Fruit fly (Drosophila melanogaster) whole organism, embryonic: ENCODE measurements around the gene bi.

ENCODE experiments used
- Asciz ChIP-seq: fragments of 200-800 bp; sonication (Bioruptor generic); optimal IDR thresholded peaks from 2 replicates; lab custom pipeline; 2017; ENCODE audit warnings: missing biosample characterization, mild to moderate bottlenecking, missing genetic modification characterization, missing genetic modification reagents
- Bgb ChIP-seq: fragments of 200-800 bp; sonication (Bioruptor generic); IDR thresholded peaks from 2 replicates; pipeline ENCODE4 v1.3.6; 2022; ENCODE audit warnings: missing biosample characterization, missing genetic modification characterization; ENCODE audit not compliant: partially characterized antibody
- CG11093 ChIP-seq: fragments of 200-800 bp; sonication (Bioruptor generic); IDR thresholded peaks from 3 replicates; pipeline ENCODE4 v1.3.6; 2022; ENCODE audit warnings: missing biosample characterization, missing genetic modification characterization
- CG11504 ChIP-seq: fragments of 200-800 bp; sonication (Bioruptor generic); optimal IDR thresholded peaks from 3 replicates; lab custom pipeline; 2019; ENCODE audit warnings: missing biosample characterization, mild to moderate bottlenecking, missing genetic modification characterization, moderate library complexity
- CG12299 ChIP-seq: fragments of 200-800 bp; sonication (Bioruptor generic); optimal IDR thresholded peaks from 2 replicates; lab custom pipeline; 2018; ENCODE audit warnings: missing biosample characterization, mild to moderate bottlenecking, missing genetic modification characterization
- CG1233 ChIP-seq: fragments of 200-800 bp; sonication (Bioruptor generic); optimal IDR thresholded peaks from 4 replicates; lab custom pipeline; 2018; ENCODE audit warnings: missing biosample characterization, mild to moderate bottlenecking, missing genetic modification characterization
- CG13296 ChIP-seq: fragments of 200-800 bp; sonication (Bioruptor generic); optimal IDR thresholded peaks from 3 replicates; lab custom pipeline; 2018; ENCODE audit warnings: missing biosample characterization, mild to moderate bottlenecking, missing genetic modification characterization
- CG1602 ChIP-seq: fragments of 200-800 bp; sonication (Bioruptor generic); optimal IDR thresholded peaks from 3 replicates; lab custom pipeline; 2016; ENCODE audit warnings: missing biosample characterization, missing genetic modification characterization
- CG16863 ChIP-seq: fragments of 200-800 bp; sonication (Bioruptor generic); optimal IDR thresholded peaks from 3 replicates; lab custom pipeline; 2016; ENCODE audit warnings: missing biosample characterization, missing genetic modification characterization
- CG17912 ChIP-seq: fragments of 200-800 bp; sonication (Bioruptor generic); optimal IDR thresholded peaks from 2 replicates; lab custom pipeline; 2018; ENCODE audit warnings: missing biosample characterization, mild to moderate bottlenecking, missing genetic modification characterization
- CG2712 ChIP-seq: fragments of 200-800 bp; optimal IDR thresholded peaks from 3 replicates; lab custom pipeline; 2019; ENCODE audit warnings: missing biosample characterization, mild to moderate bottlenecking, missing genetic modification characterization, moderate library complexity
- CG31224 ChIP-seq: fragments of 200-800 bp; sonication (Bioruptor generic); IDR thresholded peaks from 2 replicates; pipeline ENCODE4 v1.3.6; 2022; ENCODE audit warnings: missing biosample characterization, missing genetic modification characterization
- CG3995 ChIP-seq: fragments of 200-800 bp; sonication (Bioruptor generic); optimal IDR thresholded peaks from 3 replicates; lab custom pipeline; 2016; ENCODE audit warnings: missing biosample characterization, missing genetic modification characterization
- CG42726 ChIP-seq: fragments of 200-800 bp; sonication (Bioruptor generic); IDR thresholded peaks from 2 replicates; pipeline ENCODE4 v1.3.6; 2022; ENCODE audit warnings: missing biosample characterization, missing genetic modification characterization; ENCODE audit not compliant: partially characterized antibody
- CG7357 ChIP-seq: fragments of 200-800 bp; sonication (Bioruptor generic); IDR thresholded peaks from 3 replicates; pipeline ENCODE4 v1.3.6; 2022; ENCODE audit warnings: missing biosample characterization, missing genetic modification characterization
- CG7745 ChIP-seq: fragments of 200-800 bp; sonication (Bioruptor generic); optimal IDR thresholded peaks from 2 replicates; lab custom pipeline; 2018; ENCODE audit warnings: missing biosample characterization, mild to moderate bottlenecking, missing genetic modification characterization, moderate library complexity
- CG8478 ChIP-seq: fragments of >200 bp; optimal IDR thresholded peaks from 2 replicates; lab custom pipeline; 2018
- CG8765 ChIP-seq: fragments of 200-800 bp; sonication (Bioruptor generic); IDR thresholded peaks from 2 replicates; pipeline ENCODE4 v1.3.6; 2022; ENCODE audit warnings: missing biosample characterization, missing genetic modification characterization
- CG9609 ChIP-seq: fragments of 200-800 bp; sonication (Bioruptor generic); optimal IDR thresholded peaks from 3 replicates; lab custom pipeline; 2016; ENCODE audit warnings: missing biosample characterization, missing genetic modification characterization
- CG9727 ChIP-seq: fragments of 200-800 bp; sonication (Bioruptor generic); optimal IDR thresholded peaks from 3 replicates; lab custom pipeline; 2017; ENCODE audit warnings: missing biosample characterization, mild to moderate bottlenecking, missing genetic modification characterization
- CTCF ChIP-seq: fragments of 200-800 bp; sonication (Bioruptor generic); optimal IDR thresholded peaks from 2 replicates; lab custom pipeline; 2017; ENCODE audit warnings: missing biosample characterization, mild to moderate bottlenecking, missing genetic modification characterization, moderate library complexity
- Hey ChIP-seq: fragments of 200-800 bp; sonication (Bioruptor generic); optimal IDR thresholded peaks from 3 replicates; lab custom pipeline; 2018; ENCODE audit warnings: missing biosample characterization, mild to moderate bottlenecking, missing genetic modification characterization
- HmgD ChIP-seq: fragments of 200-800 bp; sonication (Bioruptor generic); optimal IDR thresholded peaks from 3 replicates; lab custom pipeline; 2016; ENCODE audit warnings: missing biosample characterization, missing genetic modification characterization
- Hmr ChIP-seq: fragments of 200-800 bp; sonication (Bioruptor generic); optimal IDR thresholded peaks from 3 replicates; lab custom pipeline; 2017; ENCODE audit warnings: mild to moderate bottlenecking, missing biosample characterization, missing genetic modification reagents, missing genetic modification characterization
- Hr39 ChIP-seq: fragments of >200 bp; optimal IDR thresholded peaks from 2 replicates; lab custom pipeline; 2017
- Hr78 ChIP-seq, 2 experiments: fragments of 200-800 bp in 1 of 2; fragments of >200 bp in 1 of 2; sonication (Bioruptor generic) in 1 of 2; optimal IDR thresholded peaks; 2 replicates each; lab custom pipeline; 2017 to 2019; ENCODE audit warnings: missing biosample characterization in 2 of 2, missing genetic modification characterization in 2 of 2, mild to moderate bottlenecking in 1 of 2, moderate library complexity in 1 of 2
- Jarid2 ChIP-seq: fragments of 200-800 bp; sonication (Bioruptor generic); optimal IDR thresholded peaks from 3 replicates; lab custom pipeline; 2017; ENCODE audit warnings: mild to moderate bottlenecking, missing biosample characterization, missing genetic modification reagents, missing genetic modification characterization
- Med ChIP-seq: fragments of 200-800 bp; sonication (Bioruptor generic); peaks from one replicate; lab custom pipeline; 2016; ENCODE audit warnings: missing biosample characterization, missing genetic modification characterization, mild to moderate bottlenecking, inconsistent platforms, moderate library complexity
- Meics ChIP-seq: fragments of 200-800 bp; sonication (Bioruptor generic); optimal IDR thresholded peaks from 2 replicates; lab custom pipeline; 2017; ENCODE audit warnings: missing biosample characterization, mild to moderate bottlenecking, missing genetic modification characterization
- corto ChIP-seq: fragments of 200-800 bp; sonication (Bioruptor generic); optimal IDR thresholded peaks from 2 replicates; lab custom pipeline; 2016; ENCODE audit warnings: missing biosample characterization, mild to moderate bottlenecking, missing genetic modification characterization, moderate library complexity
- croc ChIP-seq: fragments of 200-800 bp; sonication (Bioruptor generic); conservative IDR thresholded peaks from 3 replicates; pipeline ENCODE4 v1.3.6; 2022; ENCODE audit warnings: missing biosample characterization, missing genetic modification characterization
- fru ChIP-seq: fragments of >200 bp; optimal IDR thresholded peaks from 2 replicates; lab custom pipeline; 2017
- gcm ChIP-seq: fragments of 200-800 bp; sonication (Bioruptor generic); optimal IDR thresholded peaks from 2 replicates; lab custom pipeline; 2019; ENCODE audit warnings: missing biosample characterization, mild to moderate bottlenecking, missing genetic modification characterization, moderate library complexity
- gem ChIP-seq: fragments of 200-800 bp; sonication (Bioruptor generic); optimal IDR thresholded peaks from 2 replicates; lab custom pipeline; 2019; ENCODE audit warnings: missing biosample characterization, mild to moderate bottlenecking, missing genetic modification characterization, moderate library complexity
- lab ChIP-seq: fragments of 200-800 bp; sonication (Bioruptor generic); optimal IDR thresholded peaks from 3 replicates; lab custom pipeline; 2017; ENCODE audit warnings: missing biosample characterization, missing genetic modification characterization, mild to moderate bottlenecking, moderate library complexity, missing genetic modification reagents
- lilli ChIP-seq: fragments of 200-800 bp; sonication (Bioruptor generic); optimal IDR thresholded peaks from 3 replicates; lab custom pipeline; 2016; ENCODE audit warnings: missing biosample characterization, missing genetic modification characterization
- maf-S ChIP-seq: fragments of 200-800 bp; sonication (Bioruptor generic); optimal IDR thresholded peaks from 2 replicates; lab custom pipeline; 2016; ENCODE audit warnings: missing biosample characterization, missing genetic modification characterization
- nmo ChIP-seq: fragments of 200-800 bp; sonication (Bioruptor generic); optimal IDR thresholded peaks from 2 replicates; lab custom pipeline; 2018; ENCODE audit warnings: missing biosample characterization, mild to moderate bottlenecking, missing genetic modification characterization, moderate library complexity
- onecut ChIP-seq: fragments of 200-800 bp; sonication (Bioruptor generic); IDR thresholded peaks from 2 replicates; pipeline ENCODE4 v1.3.6; 2022; ENCODE audit warnings: missing biosample characterization, missing genetic modification characterization
- pho ChIP-seq: fragments of 200-800 bp; sonication (Bioruptor generic); optimal IDR thresholded peaks from 2 replicates; lab custom pipeline; 2016; ENCODE audit warnings: missing biosample characterization, missing genetic modification characterization
- pita ChIP-seq: fragments of 200-800 bp; sonication (Bioruptor generic); optimal IDR thresholded peaks from 2 replicates; lab custom pipeline; 2017; ENCODE audit warnings: missing biosample characterization, mild to moderate bottlenecking, missing genetic modification characterization
- pum ChIP-seq: fragments of 200-800 bp; sonication (Bioruptor generic); optimal IDR thresholded peaks from 2 replicates; lab custom pipeline; 2016; ENCODE audit warnings: missing biosample characterization, missing genetic modification characterization
- sc ChIP-seq, 3 experiments: fragments of >200 bp in 2 of 3; fragments of 200-800 bp in 1 of 3; sonication (Bioruptor generic) in 1 of 3; optimal IDR thresholded peaks; 2 replicates in 2 of 3; 3 replicates in 1 of 3; lab custom pipeline; 2017; ENCODE audit warnings: mild to moderate bottlenecking in 1 of 3, missing biosample characterization in 1 of 3, missing genetic modification characterization in 1 of 3, missing genetic modification reagents in 1 of 3
- sens-2 ChIP-seq: fragments of 200-800 bp; sonication (Bioruptor generic); IDR thresholded peaks from 2 replicates; pipeline ENCODE4 v1.3.6; 2022; ENCODE audit warnings: missing biosample characterization, missing genetic modification characterization
- shn ChIP-seq: fragments of 200-800 bp; sonication (Bioruptor generic); optimal IDR thresholded peaks from 3 replicates; lab custom pipeline; 2016; ENCODE audit warnings: missing biosample characterization, missing genetic modification characterization
- slbo ChIP-seq: fragments of 200-800 bp; sonication (Bioruptor generic); IDR thresholded peaks from 2 replicates; pipeline ENCODE4 v1.3.6; 2022; ENCODE audit warnings: missing biosample characterization, missing genetic modification characterization
- slp2 ChIP-seq: fragments of 200-800 bp; sonication (Bioruptor generic); optimal IDR thresholded peaks from 2 replicates; lab custom pipeline; 2016; ENCODE audit warnings: missing biosample characterization, missing genetic modification characterization
- sna ChIP-seq: fragments of 200-800 bp; sonication (Bioruptor generic); IDR thresholded peaks from 2 replicates; pipeline ENCODE4 v1.3.6; 2022; ENCODE audit warnings: missing biosample characterization, missing genetic modification characterization; ENCODE audit not compliant: partially characterized antibody
- twi ChIP-seq: fragments of 200-800 bp; optimal IDR thresholded peaks from 2 replicates; lab custom pipeline; 2019; ENCODE audit warnings: missing biosample characterization, mild to moderate bottlenecking, missing genetic modification characterization, moderate library complexity
- vfl ChIP-seq: fragments of 200-800 bp; sonication (Bioruptor generic); optimal IDR thresholded peaks from 2 replicates; lab custom pipeline; 2016; ENCODE audit warnings: missing biosample characterization, missing genetic modification characterization
- vvl ChIP-seq: fragments of 200-800 bp; sonication (Bioruptor generic); IDR thresholded peaks from 2 replicates; pipeline ENCODE4 v1.3.6; 2022; ENCODE audit warnings: missing biosample characterization, missing genetic modification characterization
- wor ChIP-seq: fragments of 200-800 bp; sonication (Bioruptor generic); IDR thresholded peaks from 2 replicates; pipeline ENCODE4 v1.3.6; 2022; ENCODE audit warnings: missing biosample characterization, missing genetic modification characterization

The bi gene

DNA sequence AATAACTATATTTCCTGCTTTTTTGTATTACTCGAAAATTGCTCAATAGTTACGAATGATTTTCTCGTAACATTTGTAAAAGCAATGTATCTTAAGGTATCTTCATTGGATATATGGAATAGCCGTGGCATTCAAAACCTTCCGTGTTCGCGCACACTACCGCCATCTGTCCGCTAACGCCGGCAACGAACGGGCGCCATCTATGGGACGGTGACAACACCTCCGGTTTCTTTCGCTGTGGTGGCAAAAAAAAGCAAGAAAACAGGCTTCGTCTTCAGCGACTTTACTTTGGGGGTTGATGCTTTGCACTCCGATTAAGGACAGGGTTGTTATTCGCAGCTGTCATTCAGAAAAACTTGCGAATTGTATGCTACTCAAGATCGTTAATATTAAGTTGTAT, 94.5 kb downstream of the bi start (continued):
- TF ChIP-seq twi (tag; lab: Kevin White, UChicago) (peak; percentile 32), slp2 (GFP tag; lab: Kevin White, UChicago) (peak; percentile 4), CG16863 (GFP tag; lab: Kevin White, UChicago) (peak; percentile 70), CG3995 (GFP tag; lab: Kevin White, UChicago) (no peak), CG7357 (GFP tag; lab: Robert Waterston, UW) (no peak), CG1602 (GFP tag; lab: Kevin White, UChicago) (peak; percentile 54), HmgD (GFP tag; lab: Kevin White, UChicago) (peak; percentile 61), CG42726 (peak; percentile 53; the same call in 1 of the 2 replicates), maf-S (peak; percentile 43), CG11504 (no peak), CG12299 (tag; lab: Kevin White, UChicago) (no peak), wor (GFP tag; lab: Robert Waterston, UW) (no peak), CG31224 (no peak), Bgb (GFP tag; lab: Robert Waterston, UW) (no peak), gem (peak; percentile 45), corto (GFP tag; lab: Kevin White, UChicago) (no peak), CG9727 (peak; percentile 49), CG7745 (tag; lab: Kevin White, UChicago) (no peak), vfl (GFP tag; lab: Kevin White, UChicago) (no peak), Jarid2 (peak; percentile 60), lilli (GFP tag; lab: Kevin White, UChicago) (peak; percentile 12), pita (GFP tag; lab: Kevin White, UChicago) (no peak), shn (GFP tag; lab: Kevin White, UChicago) (peak; percentile 67), vvl (GFP tag; lab: Robert Waterston, UW) (peak; percentile 79), CG17912 (GFP tag; lab: Kevin White, UChicago) (peak; percentile 79), onecut (GFP tag; lab: Robert Waterston, UW) (peak; percentile 86), Asciz (peak; percentile 17), Hmr (peak; percentile 33), fru (no peak), croc (GFP tag; lab: Robert Waterston, UW) (peak; percentile 17; the same call in 1 of the 3 replicates), pho (GFP tag; lab: Kevin White, UChicago) (no peak), sna (no peak), CG1233 (GFP tag; lab: Kevin White, UChicago) (peak; percentile 40), sens-2 (peak; percentile 39; the same call in 1 of the 2 replicates), slbo (peak; percentile 52), CG13296 (peak; percentile 12), Hey (no peak), Med (GFP tag; lab: Kevin White, UChicago) (peak; percentile 85), sc (optimal IDR thresholded peaks at IDR 0.05; lab: Kevin White, UChicago) (no peak), sc (GFP tag; optimal IDR thresholded peaks at IDR 0.05; lab: Kevin White, UChicago) (no peak), pum (GFP tag; lab: Kevin White, UChicago) (peak; percentile 58), Hr39 (lab: Kevin White, UChicago) (no peak), CG2712 (tag; lab: Kevin White, UChicago) (peak; percentile 46), CG11093 (GFP tag; lab: Robert Waterston, UW) (no peak; the same call in 2 of the 3 replicates), CTCF (GFP tag; lab: Kevin White, UChicago) (peak; percentile 94), Hr78 (GFP tag; optimal IDR thresholded peaks at IDR 0.05; lab: Kevin White, UChicago) (no peak), CG9609 (GFP tag; lab: Kevin White, UChicago) (peak; percentile 55), CG8765 (no peak), CG8478 (no peak), Meics (GFP tag; lab: Kevin White, UChicago) (peak; percentile 34), gcm (peak; percentile 10), nmo (GFP tag; lab: Kevin White, UChicago) (peak; percentile 28), lab (GFP tag; lab: Kevin White, UChicago) (peak; percentile 39)
